Fruit fly (Drosophila melanogaster): ENCODE measurements around the gene CG46025.
"Not testable (repeated sequence)": the region's sequence is repeated elsewhere in the genome, so short reads cannot be mapped to it uniquely, and the experiment has no call there.

CG46025 gene

dm6 chr2L:7726268-7726997, 27.5 kb upstream of the CG46025 start, which contains the start of gene CG13795:
Gene CG13795, minus strand, starts transcription at chr2L:7726298.
- TF ChIP-seq gem (tag; optimal IDR thresholded peaks at IDR 0.05) (peak; percentile 38), CG3847 (GFP tag; IDR thresholded peaks at IDR 0.05) (no peak), Ets65A (GFP tag) (peak; percentile 15), D19A (tag; optimal IDR thresholded peaks at IDR 0.05) (peak; percentile 93), oc (tag; optimal IDR thresholded peaks at IDR 0.05) (no peak), CG1647 (GFP tag; optimal IDR thresholded peaks at IDR 0.05) (no peak), CoRest (tag; optimal IDR thresholded peaks at IDR 0.05) (peak; percentile 13), CG30403 (GFP tag; optimal IDR thresholded peaks at IDR 0.05) (no peak)

- not testable (repeated sequence) for TF ChIP-seq Xrp1 (GFP tag; IDR thresholded peaks at IDR 0.05); CG6813 (GFP tag; optimal IDR thresholded peaks at IDR 0.05); Rfx (GFP tag; IDR thresholded peaks at IDR 0.05)
Observed at dm6 chr2L:7732570-7732969, 21.4 kb upstream of the CG46025 start, which contains the start of gene CG13796. Gene CG13796, minus strand, starts transcription at chr2L:7732670.

DNA sequence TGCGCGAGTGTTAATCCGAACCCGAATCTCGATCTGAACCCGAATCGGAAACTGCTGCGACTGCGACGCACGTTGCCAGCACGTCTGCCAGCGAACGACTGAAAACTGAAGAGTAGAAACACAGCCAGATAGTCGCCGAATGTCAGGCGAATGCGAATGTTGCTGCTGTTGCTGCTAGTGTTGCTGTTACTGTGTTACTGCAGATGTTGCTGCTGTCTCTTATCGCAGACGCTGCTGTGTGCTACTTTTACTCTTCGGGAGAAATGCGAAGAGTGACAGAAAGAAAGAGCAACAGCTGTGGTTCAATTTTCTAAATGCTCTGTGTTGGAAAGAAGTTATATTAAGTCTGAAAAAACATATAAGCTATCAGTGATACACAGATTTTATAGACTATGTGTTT, 15.3 kb upstream of the CG46025 start, which contains the start of gene CG31904:
CG31904 (minus strand) TSS at position 101 of the 400 bp plus-strand sequence.
- TF ChIP-seq bsh (GFP tag; optimal IDR thresholded peaks at IDR 0.05); Oaz (GFP tag; IDR thresholded peaks at IDR 0.05); CG11085 (GFP tag; IDR thresholded peaks at IDR 0.05): not testable (repeated sequence)

- no peak for TF ChIP-seq CG8944 (GFP tag; optimal IDR thresholded peaks at IDR 0.05)
- TF ChIP-seq inv (GFP tag; IDR thresholded peaks at IDR 0.05; ENCODE audit: partially characterized antibody): no peak
- no peak for TF ChIP-seq CG4820 (GFP tag; optimal IDR thresholded peaks at IDR 0.05)
- TF ChIP-seq bbx (GFP tag; IDR thresholded peaks at IDR 0.05; ENCODE audit: partially characterized antibody): no peak
- TF ChIP-seq schlank (tag; optimal IDR thresholded peaks at IDR 0.05): no peak
- no peak for TF ChIP-seq az2 (GFP tag; optimal IDR thresholded peaks at IDR 0.05)
- TF ChIP-seq wor (GFP tag; IDR thresholded peaks at IDR 0.05): no peak
- TF ChIP-seq gfzf (GFP tag; optimal IDR thresholded peaks at IDR 0.05): no peak
- TF ChIP-seq CG5180 (GFP tag; optimal IDR thresholded peaks at IDR 0.05): no peak
- no peak for TF ChIP-seq Chrac-16 (GFP tag; optimal IDR thresholded peaks at IDR 0.05)
- no peak for TF ChIP-seq CG4404 (GFP tag; IDR thresholded peaks at IDR 0.05)
- TF ChIP-seq CG3838 (GFP tag; optimal IDR thresholded peaks at IDR 0.05): no peak
- TF ChIP-seq pan (optimal IDR thresholded peaks at IDR 0.05): no peak
- no peak for TF ChIP-seq pan (GFP tag; optimal IDR thresholded peaks at IDR 0.05 in 1 of 2, IDR thresholded peaks at IDR 0.05 in 1 of 2)
- TF ChIP-seq Tbp (GFP tag; optimal IDR thresholded peaks at IDR 0.05): no peak
- no peak for TF ChIP-seq CG17802 (tag; optimal IDR thresholded peaks at IDR 0.05)
- no peak for TF ChIP-seq HLH54F (GFP tag; optimal IDR thresholded peaks at IDR 0.05)
- no peak for TF ChIP-seq dimm (GFP tag; IDR thresholded peaks at IDR 0.05)
- TF ChIP-seq ewg (GFP tag; optimal IDR thresholded peaks at IDR 0.05): no peak
Observed at dm6 chr2L:7741437-7741836, 12.5 kb upstream of the CG46025 start, which contains the start of gene Acp1. Gene Acp1, minus strand, starts transcription at chr2L:7741537.

dm6 chr2L:7744208-7744607, 9.8 kb upstream of the CG46025 start:
- TF ChIP-seq kah (GFP tag; optimal IDR thresholded peaks at IDR 0.05) (no peak), cad (GFP tag; optimal IDR thresholded peaks at IDR 0.05) (no peak), ftz-f1 (GFP tag; optimal IDR thresholded peaks at IDR 0.05) (no peak), CG7963 (GFP tag; IDR thresholded peaks at IDR 0.05; ENCODE audit: partially characterized antibody) (no peak), dpn (GFP tag; optimal IDR thresholded peaks at IDR 0.05) (no peak), B-H2 (GFP tag; optimal IDR thresholded peaks at IDR 0.05) (no peak), NfI (GFP tag; optimal IDR thresholded peaks at IDR 0.05) (no peak), Dref (GFP tag; IDR thresholded peaks at IDR 0.05) (peak; percentile 24; the same call in 1 of the 2 replicates), trem (tag; optimal IDR thresholded peaks at IDR 0.05) (no peak), CG2129 (GFP tag; IDR thresholded peaks at IDR 0.05; ENCODE audit: partially characterized antibody) (no peak), CG11398 (GFP tag; optimal IDR thresholded peaks at IDR 0.05) (no peak), CG7786 (GFP tag; optimal IDR thresholded peaks at IDR 0.05) (no peak)

All from whole organism, embryonic.